Fruit fly (Drosophila melanogaster): ENCODE data around the gene CG9686.
A peak's percentile ranks its signal among the peaks of the same experiment; 100 is the strongest.

Gene CG9686

DNA sequence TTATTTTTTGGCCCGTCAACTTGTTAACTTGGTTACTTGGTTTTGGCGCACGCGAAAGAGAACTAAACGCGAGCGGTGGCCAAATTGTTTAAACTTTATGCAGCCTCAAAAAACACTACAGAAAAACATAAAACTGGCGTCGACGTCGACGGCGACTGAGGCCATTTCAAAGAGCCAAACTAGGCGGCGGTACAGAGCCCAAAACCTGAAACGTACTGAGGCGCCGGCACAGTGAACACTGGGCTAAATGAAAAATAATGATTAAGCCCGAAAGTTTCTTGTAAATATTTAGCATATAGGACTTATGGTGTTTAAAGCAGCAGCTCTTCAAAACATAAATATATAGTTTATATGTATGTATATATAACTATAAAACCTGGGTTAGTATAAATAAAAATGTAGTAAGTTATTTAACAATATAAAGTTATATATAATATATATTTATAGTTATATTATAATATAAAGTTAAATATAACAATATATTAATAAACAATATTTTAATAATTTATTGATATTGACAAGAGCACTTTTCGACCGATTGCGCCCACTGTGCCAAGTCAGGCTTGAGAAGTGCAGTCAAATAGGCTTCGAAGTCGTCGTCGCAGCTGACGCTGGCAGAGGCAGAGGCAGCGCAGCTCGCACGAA, 20.0 kb downstream of the CG9686 start, which contains the start of gene CG15249 (continued):
- TF ChIP-seq Atf3 (GFP tag; optimal IDR thresholded peaks at IDR 0.05) (no peak), unpg (GFP tag; optimal IDR thresholded peaks at IDR 0.05) (peak; percentile 61), Sin3A (optimal IDR thresholded peaks at IDR 0.05) (no peak), crc (GFP tag; optimal IDR thresholded peaks at IDR 0.05) (no peak), dysf (GFP tag; IDR thresholded peaks at IDR 0.05) (peak; percentile 51; the same call in 1 of the 3 replicates), CG4820 (GFP tag; optimal IDR thresholded peaks at IDR 0.05) (peak; percentile 9), TFAM (GFP tag; optimal IDR thresholded peaks at IDR 0.05) (no peak), Nf-YB (GFP tag; optimal IDR thresholded peaks at IDR 0.05) (peak; percentile 32), Ptx1 (GFP tag; IDR thresholded peaks at IDR 0.05) (no peak; the same call in none of the 2 replicates), PHDP (tag; optimal IDR thresholded peaks at IDR 0.05) (peak; percentile 57), HHEX (GFP tag; optimal IDR thresholded peaks at IDR 0.05) (peak; percentile 32), Hmr (GFP tag; optimal IDR thresholded peaks at IDR 0.05) (peak; percentile 26), CG13775 (GFP tag; optimal IDR thresholded peaks at IDR 0.05) (peak; percentile 19), ttk (GFP tag; IDR thresholded peaks at IDR 0.05) (0 out of 2 replicates have a peak, but pooled peaks have one; percentile 32), CG10979 (tag; optimal IDR thresholded peaks at IDR 0.05) (peak; percentile 75), Ada2b (GFP tag; IDR thresholded peaks at IDR 0.05) (no peak), pnt (GFP tag; optimal IDR thresholded peaks at IDR 0.05) (no peak), CG8089 (GFP tag; optimal IDR thresholded peaks at IDR 0.05) (no peak), CG12104 (GFP tag; optimal IDR thresholded peaks at IDR 0.05) (no peak), CG7745 (tag; optimal IDR thresholded peaks at IDR 0.05) (no peak), gem (tag; optimal IDR thresholded peaks at IDR 0.05) (peak; percentile 79), CG11504 (tag; optimal IDR thresholded peaks at IDR 0.05) (peak; percentile 75), CG9727 (GFP tag; optimal IDR thresholded peaks at IDR 0.05) (peak; percentile 5), ato (GFP tag; IDR thresholded peaks at IDR 0.05; ENCODE audit: partially characterized antibody) (no peak), CG31388 (GFP tag; optimal IDR thresholded peaks at IDR 0.05) (no peak), trem (tag; optimal IDR thresholded peaks at IDR 0.05) (peak; percentile 4), CG12659 (GFP tag; optimal IDR thresholded peaks at IDR 0.05) (peak; percentile 46), B-H1 (GFP tag; IDR thresholded peaks at IDR 0.05) (no peak; the same call in 2 of the 3 replicates), ind (GFP tag; optimal IDR thresholded peaks at IDR 0.05) (peak; percentile 23), Meics (GFP tag; optimal IDR thresholded peaks at IDR 0.05) (peak; percentile 42), MTF-1 (GFP tag; optimal IDR thresholded peaks at IDR 0.05; ENCODE audit: borderline replicate concordance) (no peak), hkb (optimal IDR thresholded peaks at IDR 0.05) (no peak), hkb (GFP tag; IDR thresholded peaks at IDR 0.05) (peak; percentile 41; the same call in 1 of the 2 replicates), CG9437 (GFP tag; optimal IDR thresholded peaks at IDR 0.05) (peak; percentile 60), gsb-n (tag; optimal IDR thresholded peaks at IDR 0.05) (peak; percentile 59), CG7372 (GFP tag; IDR thresholded peaks at IDR 0.05) (no peak), CG7839 (tag; optimal IDR thresholded peaks at IDR 0.05) (peak; percentile 75), gt (GFP tag; IDR thresholded peaks at IDR 0.05) (no peak), CG14710 (tag; optimal IDR thresholded peaks at IDR 0.05) (peak; percentile 56), bigmax (GFP tag; optimal IDR thresholded peaks at IDR 0.05) (no peak), fd3F (GFP tag; optimal IDR thresholded peaks at IDR 0.05) (peak; percentile 8), CG1024 (GFP tag; IDR thresholded peaks at IDR 0.05) (no peak), Gug (GFP tag; IDR thresholded peaks at IDR 0.05) (no peak), luna (GFP tag; optimal IDR thresholded peaks at IDR 0.05) (no peak), CG17385 (GFP tag; optimal IDR thresholded peaks at IDR 0.05) (peak; percentile 47), danr (GFP tag; IDR thresholded peaks at IDR 0.05) (no peak), CG2116 (GFP tag; optimal IDR thresholded peaks at IDR 0.05) (no peak), CG17829 (tag; optimal IDR thresholded peaks at IDR 0.05) (peak; percentile 74), CG13424 (tag; optimal IDR thresholded peaks at IDR 0.05) (peak; percentile 81), CoRest (tag; optimal IDR thresholded peaks at IDR 0.05) (peak; percentile 75)

All from whole organism, embryonic.